Worm (Caenorhabditis elegans) whole organism, young adult: ENCODE data around the gene xpo-3.
A peak's percentile ranks its signal among the peaks of the same experiment; 100 is the strongest.
"Not testable (repeated sequence)": the region's sequence is repeated elsewhere in the genome, so short reads cannot be mapped to it uniquely, and the experiment has no call there.

Source experiments
- B0336.3 ChIP-seq: fragments of 200-800 bp; sonication (Bioruptor generic); IDR thresholded peaks from 2 replicates; pipeline ENCODE4 v1.3.6; 2022; ENCODE audit warnings: missing genetic modification characterization, missing compliant biosample characterization
- C06A6.2 ChIP-seq: fragments of 200-800 bp; sonication (Bioruptor generic); conservative IDR thresholded peaks from 2 replicates; pipeline ENCODE4 v1.3.6; 2022; ENCODE audit warnings: missing genetic modification characterization, missing compliant biosample characterization
- D2030.7 ChIP-seq: fragments of 200-800 bp; sonication (Bioruptor generic); IDR thresholded peaks from 2 replicates; pipeline ENCODE4 v1.3.6; 2022; ENCODE audit warnings: missing genetic modification reagents, missing genetic modification characterization, missing compliant biosample characterization
- F33H1.4 ChIP-seq: fragments of 200-800 bp; sonication (Bioruptor generic); IDR thresholded peaks from 2 replicates; pipeline ENCODE4 v1.3.6; 2022; ENCODE audit warnings: missing genetic modification reagents, missing genetic modification characterization, missing compliant biosample characterization
- K11D2.4 ChIP-seq: fragments of 200-800 bp; sonication (Bioruptor generic); IDR thresholded peaks from 2 replicates; pipeline ENCODE4 v1.3.6; 2022; ENCODE audit warnings: missing genetic modification reagents, missing genetic modification characterization, missing compliant biosample characterization
- Y53F4B.3 ChIP-seq: fragments of 200-800 bp; sonication (Bioruptor generic); IDR thresholded peaks from 2 replicates; pipeline ENCODE4 v1.3.6; 2022; ENCODE audit warnings: missing genetic modification reagents, missing genetic modification characterization, missing compliant biosample characterization
- Y67H2A.10 ChIP-seq: fragments of 200-800 bp; sonication (Bioruptor generic); conservative IDR thresholded peaks from 2 replicates; pipeline ENCODE4 v1.3.6; 2022; ENCODE audit warnings: missing genetic modification reagents, missing genetic modification characterization, missing compliant biosample characterization
- Y79H2A.3 ChIP-seq: fragments of 200-800 bp; sonication (Bioruptor generic); conservative IDR thresholded peaks from 2 replicates; pipeline ENCODE4 v1.3.6; 2022; ENCODE audit warnings: missing genetic modification reagents, missing genetic modification characterization, missing compliant biosample characterization
- Y95B8A.8 ChIP-seq: fragments of 200-800 bp; sonication (Bioruptor generic); IDR thresholded peaks from 2 replicates; pipeline ENCODE4 v1.3.6; 2022; ENCODE audit warnings: missing genetic modification reagents, missing genetic modification characterization, missing compliant biosample characterization
- aptf-2 ChIP-seq: fragments of 200-800 bp; sonication (Bioruptor generic); conservative IDR thresholded peaks from 2 replicates; pipeline ENCODE4 v1.3.6; 2022; ENCODE audit warnings: missing genetic modification reagents, missing genetic modification characterization, missing compliant biosample characterization
- athp-1 ChIP-seq: sonication (generic microtip); optimal IDR thresholded peaks from 2 replicates; lab custom pipeline; 2017; ENCODE audit warnings: mild to moderate bottlenecking, missing genetic modification characterization, missing compliant biosample characterization
- attf-3 ChIP-seq: fragments of 200-800 bp; sonication (Bioruptor generic); conservative IDR thresholded peaks from 2 replicates; pipeline ENCODE4 v1.3.6; 2022; ENCODE audit warnings: missing genetic modification reagents, missing genetic modification characterization, missing compliant biosample characterization
- attf-5 ChIP-seq: fragments of 200-800 bp; sonication (Bioruptor generic); optimal IDR thresholded peaks from 2 replicates; lab custom pipeline; 2018; ENCODE audit warnings: mild to moderate bottlenecking, missing genetic modification characterization, missing compliant biosample characterization
- bed-2 ChIP-seq: fragments of 200-800 bp; sonication (Bioruptor generic); IDR thresholded peaks from 2 replicates; pipeline ENCODE4 v1.3.6; 2022; ENCODE audit warnings: missing genetic modification reagents, missing genetic modification characterization, missing compliant biosample characterization
- cebp-1 ChIP-seq, 2 experiments: fragments of 200-800 bp in 1 of 2; sonication (Bioruptor generic) in 1 of 2; sonication (generic microtip) in 1 of 2; IDR thresholded peaks in 1 of 2; optimal IDR thresholded peaks in 1 of 2; 2 replicates each; pipeline versions ENCODE4 v1.3.6 to Lab custom; 2017 to 2022; ENCODE audit warnings: missing compliant biosample characterization in 2 of 2, missing genetic modification characterization in 2 of 2, mild to moderate bottlenecking in 1 of 2, missing genetic modification reagents in 1 of 2, moderate library complexity in 1 of 2
- ceh-100 ChIP-seq: fragments of 200-800 bp; sonication (Bioruptor generic); IDR thresholded peaks from 2 replicates; pipeline ENCODE4 v1.3.6; 2022; ENCODE audit warnings: missing genetic modification reagents, missing genetic modification characterization, missing compliant biosample characterization
- ceh-27 ChIP-seq: fragments of 200-800 bp; sonication (Bioruptor generic); optimal IDR thresholded peaks from 2 replicates; lab custom pipeline; 2018; ENCODE audit warnings: mild to moderate bottlenecking, missing genetic modification characterization, moderate library complexity, missing compliant biosample characterization
- dox-1 ChIP-seq: fragments of 200-800 bp; sonication (Bioruptor generic); IDR thresholded peaks from 2 replicates; pipeline ENCODE4 v1.3.6; 2022; ENCODE audit warnings: missing genetic modification reagents, missing genetic modification characterization, missing compliant biosample characterization
- egl-44 ChIP-seq: fragments of 200-800 bp; sonication (Bioruptor generic); IDR thresholded peaks from 2 replicates; pipeline ENCODE4 v1.3.6; 2022; ENCODE audit warnings: missing genetic modification reagents, missing genetic modification characterization, missing compliant biosample characterization
- egrh-3 ChIP-seq: fragments of 200-800 bp; sonication (Bioruptor generic); IDR thresholded peaks from 2 replicates; pipeline ENCODE4 v1.3.6; 2022; ENCODE audit warnings: missing genetic modification reagents, missing genetic modification characterization, missing compliant biosample characterization
- ekl-4 ChIP-seq: fragments of 200-800 bp; sonication (Bioruptor generic); IDR thresholded peaks from 2 replicates; pipeline ENCODE4 v1.3.6; 2022; ENCODE audit warnings: missing genetic modification reagents, missing genetic modification characterization, missing compliant biosample characterization
- him-1 ChIP-seq: sonication (generic microtip); optimal IDR thresholded peaks from 2 replicates; lab custom pipeline; 2016; ENCODE audit warnings: missing genotype, missing genetic modification reagents, missing genetic modification characterization, missing compliant biosample characterization
- hmg-1.2 ChIP-seq: fragments of 200-800 bp; sonication (Bioruptor generic); IDR thresholded peaks from 2 replicates; pipeline ENCODE4 v1.3.6; 2022; ENCODE audit warnings: missing genetic modification reagents, missing genetic modification characterization, missing compliant biosample characterization
- let-526 ChIP-seq: fragments of 200-800 bp; sonication (Bioruptor generic); IDR thresholded peaks from 2 replicates; pipeline ENCODE4 v1.3.6; 2022; ENCODE audit warnings: missing genetic modification reagents, missing genetic modification characterization, missing compliant biosample characterization
- let-607 ChIP-seq, 2 experiments: fragments of 200-800 bp in 1 of 2; sonication (Bioruptor generic) in 1 of 2; sonication (generic microtip) in 1 of 2; optimal IDR thresholded peaks; 2 replicates each; lab custom pipeline; 2016 to 2018; ENCODE audit warnings: mild to moderate bottlenecking in 2 of 2, missing compliant biosample characterization in 2 of 2, missing genetic modification characterization in 2 of 2, moderate library complexity in 2 of 2, missing genotype in 1 of 2
- lin-26 ChIP-seq: fragments of 200-800 bp; sonication (Bioruptor generic); IDR thresholded peaks from 2 replicates; pipeline ENCODE4 v1.3.6; 2022; ENCODE audit warnings: missing genetic modification reagents, missing genetic modification characterization, missing compliant biosample characterization
- lsl-1 ChIP-seq: fragments of 200-800 bp; sonication (Bioruptor generic); optimal IDR thresholded peaks from 2 replicates; lab custom pipeline; 2018; ENCODE audit warnings: mild to moderate bottlenecking, missing genetic modification characterization, moderate library complexity, missing compliant biosample characterization
- madf-3 ChIP-seq: fragments of 200-800 bp; sonication (Bioruptor generic); IDR thresholded peaks from 2 replicates; pipeline ENCODE4 v1.3.6; 2022; ENCODE audit warnings: missing genetic modification reagents, missing genetic modification characterization, missing compliant biosample characterization
- madf-6 ChIP-seq: fragments of 200-800 bp; sonication (Bioruptor generic); IDR thresholded peaks from 2 replicates; pipeline ENCODE4 v1.3.6; 2022; ENCODE audit warnings: missing genetic modification reagents, missing genetic modification characterization, missing compliant biosample characterization
- madf-8 ChIP-seq: fragments of 200-800 bp; sonication (Bioruptor generic); conservative IDR thresholded peaks from 2 replicates; pipeline ENCODE4 v1.3.6; 2022; ENCODE audit warnings: missing genetic modification reagents, missing genetic modification characterization, missing compliant biosample characterization
- mcd-1 ChIP-seq: fragments of 200-800 bp; sonication (Bioruptor generic); IDR thresholded peaks from 2 replicates; pipeline ENCODE4 v1.3.6; 2022; ENCODE audit warnings: missing genetic modification reagents, missing genetic modification characterization, missing compliant biosample characterization
- nfyb-1 ChIP-seq: fragments of 200-800 bp; sonication (Bioruptor generic); IDR thresholded peaks from 2 replicates; pipeline ENCODE4 v1.3.6; 2022; ENCODE audit warnings: missing genetic modification reagents, missing genetic modification characterization, missing compliant biosample characterization
- pbrm-1 ChIP-seq: fragments of 200-800 bp; sonication (Bioruptor generic); IDR thresholded peaks from 2 replicates; pipeline ENCODE4 v1.3.6; 2022; ENCODE audit warnings: missing genetic modification reagents, missing genetic modification characterization, missing compliant biosample characterization
- rcor-1 ChIP-seq: fragments of 200-800 bp; sonication (Bioruptor generic); IDR thresholded peaks from 2 replicates; pipeline ENCODE4 v1.3.6; 2022; ENCODE audit warnings: missing genetic modification reagents, missing genetic modification characterization, missing compliant biosample characterization
- snpc-3.4 ChIP-seq: sonication (generic microtip); optimal IDR thresholded peaks from 2 replicates; lab custom pipeline; 2017; ENCODE audit warnings: missing genetic modification characterization, mild to moderate bottlenecking, missing compliant biosample characterization, antibody characterized with exemption, moderate library complexity, missing genotype, missing genetic modification reagents
- snpc-4 ChIP-seq, 5 experiments: fragments of 150-350 bp in 1 of 5; sonication (generic microtip) in 4 of 5; optimal IDR thresholded peaks; 2 replicates each; lab custom pipeline; 2014 to 2018; ENCODE audit warnings: missing genetic modification characterization in 5 of 5, missing biosample characterization in 3 of 5, antibody characterized with exemption in 2 of 5, mild to moderate bottlenecking in 2 of 5, missing compliant biosample characterization in 2 of 5, missing genotype in 2 of 5, moderate library complexity in 2 of 5, missing genetic modification reagents in 1 of 5
- tlf-1 ChIP-seq: fragments of 200-800 bp; sonication (Bioruptor generic); optimal IDR thresholded peaks from 2 replicates; lab custom pipeline; 2018; ENCODE audit warnings: mild to moderate bottlenecking, missing genetic modification characterization, missing compliant biosample characterization
- ztf-25 ChIP-seq: fragments of 200-800 bp; sonication (Bioruptor generic); IDR thresholded peaks from 2 replicates; pipeline ENCODE4 v1.3.6; 2022; ENCODE audit warnings: missing genetic modification reagents, missing genetic modification characterization, missing compliant biosample characterization
- ztf-26 ChIP-seq: sonication (generic microtip); optimal IDR thresholded peaks from 2 replicates; lab custom pipeline; 2017; ENCODE audit warnings: missing genetic modification characterization, missing compliant biosample characterization
- ztf-28 ChIP-seq: fragments of 200-800 bp; sonication (Bioruptor generic); IDR thresholded peaks from 2 replicates; pipeline ENCODE4 v1.3.6; 2022; ENCODE audit warnings: missing genetic modification reagents, missing genetic modification characterization, missing compliant biosample characterization
- ztf-6 ChIP-seq: fragments of 200-800 bp; sonication (Bioruptor generic); IDR thresholded peaks from 2 replicates; pipeline ENCODE4 v1.3.6; 2022; ENCODE audit warnings: missing genetic modification reagents, missing genetic modification characterization, missing compliant biosample characterization

xpo-3 gene

DNA sequence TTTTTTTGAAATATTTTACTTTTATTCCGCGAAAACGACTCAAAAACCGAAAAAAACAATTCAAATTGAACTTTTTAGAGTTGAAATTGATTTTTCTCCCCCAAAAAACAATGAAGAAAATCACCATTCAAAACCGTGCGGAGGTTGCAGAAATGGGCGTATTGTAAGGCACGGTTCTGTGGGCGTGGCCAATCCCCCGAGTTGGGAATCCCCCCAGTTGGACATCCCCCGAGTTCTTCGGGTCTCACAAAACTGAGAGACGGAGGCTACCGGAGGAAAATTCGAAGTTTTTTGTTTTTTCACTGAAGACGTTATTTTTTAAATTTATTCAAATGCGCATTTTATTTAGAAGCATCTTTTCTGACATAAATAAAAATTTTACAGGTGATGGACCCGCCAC lies 24.5 kb upstream of the xpo-3 start, which contains the start of gene mcm-3AP:
TSS of gene mcm-3AP (plus strand) at position 383 of the 400 bp plus-strand sequence.
- TF ChIP-seq Y67H2A.10 (GFP tag; lab: Robert Waterston, UW) (peak; percentile 72; the same call in 1 of the 2 replicates), ztf-6 (GFP tag; lab: Robert Waterston, UW) (0 out of 2 replicates have a peak, but pooled peaks have one; percentile 55), lin-26 (peak; percentile 74; the same call in 1 of the 2 replicates), Y95B8A.8 (GFP tag; lab: Robert Waterston, UW) (0 out of 2 replicates have a peak, but pooled peaks have one; percentile 55), attf-3 (GFP tag; lab: Robert Waterston, UW) (peak; percentile 79), aptf-2 (GFP tag; lab: Robert Waterston, UW) (peak; percentile 89), ceh-100 (GFP tag; lab: Robert Waterston, UW) (peak; percentile 96), dox-1 (GFP tag; lab: Robert Waterston, UW) (peak; percentile 88), C06A6.2 (GFP tag; lab: Robert Waterston, UW) (peak; percentile 63; the same call in 1 of the 2 replicates), madf-6 (GFP tag; lab: Robert Waterston, UW) (peak; percentile 58), nfyb-1 (GFP tag; lab: Robert Waterston, UW) (peak; percentile 65; the same call in 1 of the 2 replicates), egrh-3 (GFP tag; lab: Robert Waterston, UW) (peak; percentile 65), rcor-1 (GFP tag; lab: Robert Waterston, UW) (peak; percentile 52), bed-2 (GFP tag; lab: Robert Waterston, UW) (peak; percentile 68; the same call in 1 of the 2 replicates), K11D2.4 (GFP tag; lab: Robert Waterston, UW) (0 out of 2 replicates have a peak, but pooled peaks have one; percentile 28), pbrm-1 (GFP tag; lab: Robert Waterston, UW) (peak; percentile 39; the same call in 1 of the 2 replicates), F33H1.4 (GFP tag; lab: Robert Waterston, UW) (peak; percentile 37), ztf-28 (GFP tag; lab: Robert Waterston, UW) (peak; percentile 76), D2030.7 (GFP tag; lab: Robert Waterston, UW) (peak; percentile 74; the same call in 1 of the 2 replicates), let-526 (GFP tag; lab: Robert Waterston, UW) (0 out of 2 replicates have a peak, but pooled peaks have one; percentile 25), mcd-1 (GFP tag; lab: Robert Waterston, UW) (peak; percentile 73), ztf-25 (GFP tag; lab: Robert Waterston, UW) (peak; percentile 84), attf-5 (GFP tag; lab: Kevin White, UChicago) (peak; percentile 41), cebp-1 (tag; optimal IDR thresholded peaks at IDR 0.05; lab: Kevin White, UChicago) (peak; percentile 5), hmg-1.2 (peak; percentile 59; the same call in 1 of the 2 replicates)
- TF ChIP-seq cebp-1 (GFP tag; IDR thresholded peaks at IDR 0.05; lab: Robert Waterston, UW) = not testable (repeated sequence)

DNA sequence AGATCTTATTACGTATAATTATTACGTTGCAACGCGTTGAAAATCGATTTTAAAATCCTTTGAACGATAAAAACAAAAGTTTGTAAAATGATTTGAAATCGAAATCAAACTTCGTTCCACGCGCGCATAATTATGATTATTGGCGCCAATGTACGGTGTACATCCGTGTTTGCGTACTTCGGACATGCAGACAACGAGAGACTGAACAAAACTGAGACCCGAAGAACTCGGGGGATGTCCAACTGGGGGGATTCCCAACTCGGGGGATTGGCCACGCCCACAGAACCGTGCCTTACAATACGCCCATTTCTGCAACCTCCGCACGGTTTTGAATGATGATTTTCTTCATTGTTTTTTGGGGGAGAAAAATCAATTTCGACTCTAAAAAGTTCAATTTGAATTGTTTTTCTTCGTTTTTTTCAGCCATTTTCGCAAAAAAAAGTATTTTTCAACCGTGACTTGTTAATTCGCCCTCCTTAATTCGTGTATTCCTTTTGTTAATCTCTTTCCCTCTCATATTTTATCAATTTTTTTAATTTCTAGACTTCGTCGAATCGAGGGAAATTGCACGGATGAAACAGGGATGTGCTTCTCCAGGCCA lies 23.2 kb upstream of the xpo-3 start, which contains the start of gene F20D12.12:
TSS of gene F20D12.12 (plus strand) at position 542 of the 601 bp plus-strand sequence.
- TF ChIP-seq Y53F4B.3 (GFP tag; lab: Robert Waterston, UW) (peak; percentile 53; the same call in 1 of the 2 replicates), ztf-28 (GFP tag; lab: Robert Waterston, UW) (peak; percentile 98), ztf-26 (tag; lab: Kevin White, UChicago) (peak; percentile 23), Y95B8A.8 (GFP tag; lab: Robert Waterston, UW) (peak; percentile 97), C06A6.2 (GFP tag; lab: Robert Waterston, UW) (peak; percentile 88), madf-3 (peak; percentile 90), snpc-4 (GFP tag; optimal IDR thresholded peaks at IDR 0.05; lab: Kevin White, UChicago) (peak; percentile 19), snpc-4 (tag; optimal IDR thresholded peaks at IDR 0.05; lab: Kevin White, UChicago) (peak in 3 of 4 experiments; percentile 28 to 57 (median 39)), snpc-3.4 (tag; lab: Kevin White, UChicago) (peak; percentile 64), B0336.3 (peak; percentile 60), tlf-1 (peak; percentile 69), bed-2 (GFP tag; lab: Robert Waterston, UW) (peak; percentile 91), ceh-27 (GFP tag; lab: Kevin White, UChicago) (peak; percentile 83), Y79H2A.3 (peak; percentile 90), mcd-1 (GFP tag; lab: Robert Waterston, UW) (peak; percentile 88), let-526 (GFP tag; lab: Robert Waterston, UW) (peak; percentile 71; the same call in 1 of the 2 replicates), lsl-1 (peak; percentile 87), aptf-2 (GFP tag; lab: Robert Waterston, UW) (peak; percentile 97), egrh-3 (GFP tag; lab: Robert Waterston, UW) (peak; percentile 83), him-1 (tag; lab: Kevin White, UChicago) (peak; percentile 23), F33H1.4 (GFP tag; lab: Robert Waterston, UW) (peak; percentile 88), madf-8 (GFP tag; lab: Robert Waterston, UW) (peak; percentile 91), ekl-4 (GFP tag; lab: Robert Waterston, UW) (peak; percentile 90), athp-1 (tag; lab: Kevin White, UChicago) (peak; percentile 65), egl-44 (GFP tag; lab: Robert Waterston, UW) (peak; percentile 47; the same call in 1 of the 2 replicates), let-607 (tag; optimal IDR thresholded peaks at IDR 0.05; lab: Kevin White, UChicago) (peak in 1 of 2 experiments; percentile 47)
